Fruit fly (Drosophila melanogaster) whole organism, embryonic: ENCODE measurements around the gene Socs36E.

Source experiments
- Ada2b ChIP-seq: fragments of 200-800 bp; sonication (Bioruptor generic); IDR thresholded peaks from 2 replicates; pipeline ENCODE4 v1.3.6; 2022; ENCODE audit warnings: missing biosample characterization, missing genetic modification characterization
- Aef1 ChIP-seq: fragments of 200-800 bp; sonication (Bioruptor generic); IDR thresholded peaks from 3 replicates; pipeline ENCODE4 v1.3.6; 2022; ENCODE audit warnings: missing biosample characterization, missing genetic modification characterization
- CG10209 ChIP-seq: fragments of 200-800 bp; sonication (Bioruptor generic); optimal IDR thresholded peaks from 3 replicates; lab custom pipeline; 2017; ENCODE audit warnings: missing biosample characterization, mild to moderate bottlenecking, missing genetic modification characterization, missing genetic modification reagents
- CG10959 ChIP-seq: fragments of 200-800 bp; sonication (Bioruptor generic); IDR thresholded peaks from 2 replicates; pipeline ENCODE4 v1.3.6; 2022; ENCODE audit warnings: missing biosample characterization, missing genetic modification characterization
- CG11247 ChIP-seq: fragments of 200-800 bp; sonication (Bioruptor generic); IDR thresholded peaks from 2 replicates; pipeline ENCODE4 v1.3.6; 2022; ENCODE audit warnings: missing biosample characterization, missing genetic modification characterization
- CG11504 ChIP-seq: fragments of 200-800 bp; sonication (Bioruptor generic); optimal IDR thresholded peaks from 3 replicates; lab custom pipeline; 2019; ENCODE audit warnings: missing biosample characterization, mild to moderate bottlenecking, missing genetic modification characterization, moderate library complexity
- CG12769 ChIP-seq: fragments of 200-800 bp; sonication (Bioruptor generic); optimal IDR thresholded peaks from 2 replicates; lab custom pipeline; 2019; ENCODE audit warnings: missing biosample characterization, mild to moderate bottlenecking, missing genetic modification characterization, moderate library complexity
- CG13296 ChIP-seq: fragments of 200-800 bp; sonication (Bioruptor generic); optimal IDR thresholded peaks from 3 replicates; lab custom pipeline; 2018; ENCODE audit warnings: missing biosample characterization, mild to moderate bottlenecking, missing genetic modification characterization
- CG1603 ChIP-seq: fragments of 200-800 bp; sonication (Bioruptor generic); optimal IDR thresholded peaks from 2 replicates; lab custom pipeline; 2019; ENCODE audit warnings: missing biosample characterization, mild to moderate bottlenecking, missing genetic modification characterization, moderate library complexity
- CG17612 ChIP-seq: fragments of 200-800 bp; sonication (Bioruptor generic); IDR thresholded peaks from 2 replicates; pipeline ENCODE4 v1.3.6; 2022; ENCODE audit warnings: missing biosample characterization, missing genetic modification characterization
- CG2202 ChIP-seq: fragments of 200-800 bp; sonication (Bioruptor generic); optimal IDR thresholded peaks from 2 replicates; lab custom pipeline; 2018; ENCODE audit warnings: missing biosample characterization, mild to moderate bottlenecking, missing genetic modification characterization
- CG2678 ChIP-seq: fragments of 200-800 bp; sonication (Bioruptor generic); optimal IDR thresholded peaks from 3 replicates; lab custom pipeline; 2019; ENCODE audit warnings: missing biosample characterization, mild to moderate bottlenecking, missing genetic modification characterization, moderate library complexity
- CG30020 ChIP-seq: fragments of 200-800 bp; optimal IDR thresholded peaks from 2 replicates; lab custom pipeline; 2019; ENCODE audit warnings: missing biosample characterization, mild to moderate bottlenecking, missing genetic modification characterization, moderate library complexity
- CG3838 ChIP-seq: fragments of 200-800 bp; sonication (Bioruptor generic); optimal IDR thresholded peaks from 3 replicates; lab custom pipeline; 2016; ENCODE audit warnings: missing biosample characterization, missing genetic modification characterization
- CG4404 ChIP-seq: fragments of 200-800 bp; sonication (Bioruptor generic); IDR thresholded peaks from 2 replicates; pipeline ENCODE4 v1.3.6; 2022; ENCODE audit warnings: missing biosample characterization, missing genetic modification characterization
- CG4707 ChIP-seq: fragments of 200-800 bp; sonication (Bioruptor generic); optimal IDR thresholded peaks from 2 replicates; lab custom pipeline; 2018; ENCODE audit warnings: missing biosample characterization, mild to moderate bottlenecking, missing genetic modification characterization, moderate library complexity
- CG4820 ChIP-seq: fragments of 200-800 bp; sonication (Bioruptor generic); optimal IDR thresholded peaks from 3 replicates; lab custom pipeline; 2016; ENCODE audit warnings: missing biosample characterization, missing genetic modification characterization
- CG8944 ChIP-seq: fragments of 200-800 bp; sonication (Bioruptor generic); optimal IDR thresholded peaks from 3 replicates; lab custom pipeline; 2016; ENCODE audit warnings: missing biosample characterization, missing genetic modification characterization
- CG9437 ChIP-seq: fragments of 200-800 bp; sonication (Bioruptor generic); optimal IDR thresholded peaks from 2 replicates; lab custom pipeline; 2018; ENCODE audit warnings: missing biosample characterization, mild to moderate bottlenecking, missing genetic modification characterization
- CG9932 ChIP-seq: fragments of 200-800 bp; sonication (Bioruptor generic); IDR thresholded peaks from 2 replicates; pipeline ENCODE4 v1.3.6; 2022; ENCODE audit warnings: missing biosample characterization, missing genetic modification characterization
- D ChIP-seq, 2 experiments: fragments of 200-800 bp in 1 of 2; fragments of >200 bp in 1 of 2; sonication (Bioruptor generic) in 1 of 2; optimal IDR thresholded peaks; 2 replicates in 1 of 2; 3 replicates in 1 of 2; lab custom pipeline; 2017; ENCODE audit warnings: mild to moderate bottlenecking in 1 of 2, missing biosample characterization in 1 of 2, missing genetic modification characterization in 1 of 2, missing genetic modification reagents in 1 of 2
- Deaf1 ChIP-seq: fragments of 200-800 bp; optimal IDR thresholded peaks from 3 replicates; lab custom pipeline; 2019; ENCODE audit warnings: missing biosample characterization, mild to moderate bottlenecking, missing genetic modification characterization, moderate library complexity
- Hmr ChIP-seq: fragments of 200-800 bp; sonication (Bioruptor generic); optimal IDR thresholded peaks from 3 replicates; lab custom pipeline; 2017; ENCODE audit warnings: mild to moderate bottlenecking, missing biosample characterization, missing genetic modification reagents, missing genetic modification characterization
- Med ChIP-seq: fragments of 200-800 bp; sonication (Bioruptor generic); peaks from one replicate; lab custom pipeline; 2016; ENCODE audit warnings: missing biosample characterization, missing genetic modification characterization, mild to moderate bottlenecking, inconsistent platforms, moderate library complexity
- Meics ChIP-seq: fragments of 200-800 bp; sonication (Bioruptor generic); optimal IDR thresholded peaks from 2 replicates; lab custom pipeline; 2017; ENCODE audit warnings: missing biosample characterization, mild to moderate bottlenecking, missing genetic modification characterization
- Oli ChIP-seq: fragments of 200-800 bp; sonication (Bioruptor generic); optimal IDR thresholded peaks from 2 replicates; lab custom pipeline; 2018; ENCODE audit warnings: missing biosample characterization, mild to moderate bottlenecking, missing genetic modification characterization, moderate library complexity
- Optix ChIP-seq: fragments of 200-800 bp; sonication (Bioruptor generic); IDR thresholded peaks from 3 replicates; pipeline ENCODE4 v1.3.6; 2022; ENCODE audit warnings: missing biosample characterization, missing genetic modification characterization
- Sry-δ ChIP-seq: fragments of 200-800 bp; sonication (Bioruptor generic); optimal IDR thresholded peaks from 2 replicates; lab custom pipeline; 2016; ENCODE audit warnings: missing biosample characterization, missing genetic modification characterization
- Xbp1 ChIP-seq: fragments of 200-800 bp; sonication (Bioruptor generic); optimal IDR thresholded peaks from 3 replicates; lab custom pipeline; 2016; ENCODE audit warnings: missing biosample characterization, mild to moderate bottlenecking, missing genetic modification characterization
- cad ChIP-seq: fragments of >200 bp; optimal IDR thresholded peaks from 2 replicates; lab custom pipeline; 2017; ENCODE audit warnings: missing biosample characterization, missing genetic modification characterization
- ci ChIP-seq: fragments of 200-800 bp; sonication (Bioruptor generic); IDR thresholded peaks from 3 replicates; pipeline ENCODE4 v1.3.6; 2022; ENCODE audit warnings: missing biosample characterization, missing genetic modification characterization
- dmrt99B ChIP-seq: fragments of 200-800 bp; sonication (Bioruptor generic); optimal IDR thresholded peaks from 2 replicates; lab custom pipeline; 2018; ENCODE audit warnings: missing biosample characterization, mild to moderate bottlenecking, missing genetic modification characterization, moderate library complexity
- eve ChIP-seq, 2 experiments: fragments of >200 bp; optimal IDR thresholded peaks; 2 replicates each; lab custom pipeline; 2017; ENCODE audit warnings: missing biosample characterization in 2 of 2, missing genetic modification characterization in 2 of 2
- exex ChIP-seq: fragments of 200-800 bp; sonication (Bioruptor generic); optimal IDR thresholded peaks from 4 replicates; lab custom pipeline; 2018; ENCODE audit warnings: missing biosample characterization, mild to moderate bottlenecking, missing genetic modification characterization, moderate library complexity
- h ChIP-seq: fragments of >200 bp; optimal IDR thresholded peaks from 2 replicates; lab custom pipeline; 2017
- her ChIP-seq: fragments of 200-800 bp; sonication (Bioruptor generic); optimal IDR thresholded peaks from 2 replicates; lab custom pipeline; 2016; ENCODE audit warnings: missing biosample characterization, missing genetic modification characterization
- lab ChIP-seq: fragments of 200-800 bp; sonication (Bioruptor generic); optimal IDR thresholded peaks from 3 replicates; lab custom pipeline; 2017; ENCODE audit warnings: missing biosample characterization, missing genetic modification characterization, mild to moderate bottlenecking, moderate library complexity, missing genetic modification reagents
- lbe ChIP-seq: fragments of 200-800 bp; sonication (Bioruptor generic); optimal IDR thresholded peaks from 2 replicates; lab custom pipeline; 2016; ENCODE audit warnings: missing biosample characterization, mild to moderate bottlenecking, missing genetic modification characterization
- lilli ChIP-seq: fragments of 200-800 bp; sonication (Bioruptor generic); optimal IDR thresholded peaks from 3 replicates; lab custom pipeline; 2016; ENCODE audit warnings: missing biosample characterization, missing genetic modification characterization
- nerfin-1 ChIP-seq: fragments of 200-800 bp; sonication (Bioruptor generic); optimal IDR thresholded peaks from 3 replicates; lab custom pipeline; 2019; ENCODE audit warnings: missing biosample characterization, mild to moderate bottlenecking, missing genetic modification characterization, moderate library complexity
- otp ChIP-seq: fragments of 200-800 bp; sonication (Bioruptor generic); IDR thresholded peaks from 3 replicates; pipeline ENCODE4, ENCODE4 v1.3.6; 2022; ENCODE audit warnings: missing biosample characterization, missing genetic modification characterization
- pan ChIP-seq, 4 experiments: fragments of >200 bp in 3 of 4; fragments of 200-800 bp in 1 of 4; sonication (Bioruptor generic) in 1 of 4; optimal IDR thresholded peaks in 3 of 4; IDR thresholded peaks in 1 of 4; 2 replicates each; pipeline versions ENCODE4 v1.3.6 to Lab custom; 2017 to 2022; ENCODE audit warnings: missing biosample characterization in 2 of 4, missing genetic modification characterization in 2 of 4, mixed read lengths in 1 of 4
- peb ChIP-seq: fragments of 200-800 bp; sonication (Bioruptor generic); IDR thresholded peaks from 2 replicates; pipeline ENCODE4 v1.3.6; 2022; ENCODE audit warnings: missing biosample characterization, missing genetic modification characterization
- psq ChIP-seq: fragments of 200-800 bp; sonication (Bioruptor generic); optimal IDR thresholded peaks from 2 replicates; lab custom pipeline; 2017; ENCODE audit warnings: missing biosample characterization, missing genetic modification characterization
- slp2 ChIP-seq: fragments of 200-800 bp; sonication (Bioruptor generic); optimal IDR thresholded peaks from 2 replicates; lab custom pipeline; 2016; ENCODE audit warnings: missing biosample characterization, missing genetic modification characterization
- sob ChIP-seq: fragments of 200-800 bp; sonication (Bioruptor generic); IDR thresholded peaks from 2 replicates; pipeline ENCODE4 v1.3.6; 2022; ENCODE audit warnings: missing biosample characterization, missing genetic modification characterization
- tgo ChIP-seq: fragments of 200-800 bp; sonication (Bioruptor generic); IDR thresholded peaks from 3 replicates; pipeline ENCODE4 v1.3.6; 2022; ENCODE audit warnings: missing biosample characterization, missing genetic modification characterization
- tna ChIP-seq: fragments of 200-800 bp; sonication (Bioruptor generic); IDR thresholded peaks from 2 replicates; pipeline ENCODE4 v1.3.6; 2022; ENCODE audit warnings: missing biosample characterization, missing genetic modification characterization; ENCODE audit not compliant: partially characterized antibody
- ttk ChIP-seq: fragments of 200-800 bp; sonication (Bioruptor generic); IDR thresholded peaks from 2 replicates; pipeline ENCODE4 v2.1.2; 2022; ENCODE audit warnings: missing biosample characterization, missing genetic modification characterization
- unc-4 ChIP-seq: fragments of 200-800 bp; sonication (Bioruptor generic); IDR thresholded peaks from 2 replicates; pipeline ENCODE4 v1.3.6; 2022; ENCODE audit warnings: missing biosample characterization, missing genetic modification characterization; ENCODE audit not compliant: partially characterized antibody

Gene Socs36E

dm6 chr2L:18152172-18152639 is at the start of gene Socs36E (continued):
- TF ChIP-seq Aef1 (GFP tag; lab: Robert Waterston, UW) (no peak), cad (GFP tag; lab: Kevin White, UChicago) (no peak), eve (GFP tag; optimal IDR thresholded peaks at IDR 0.05; lab: Kevin White, UChicago) (no peak), lbe (GFP tag; lab: Kevin White, UChicago) (no peak), CG3838 (GFP tag; lab: Kevin White, UChicago) (no peak), CG4404 (GFP tag; lab: Robert Waterston, UW) (no peak), Ada2b (GFP tag; lab: Robert Waterston, UW) (no peak), sob (GFP tag; lab: Robert Waterston, UW) (peak; percentile 54; the same call in 1 of the 2 replicates), exex (tag; lab: Kevin White, UChicago) (peak; percentile 52), Deaf1 (tag; lab: Kevin White, UChicago) (peak; percentile 82), nerfin-1 (tag; lab: Kevin White, UChicago) (no peak), psq (GFP tag; lab: Kevin White, UChicago) (no peak), D (optimal IDR thresholded peaks at IDR 0.05; lab: Kevin White, UChicago) (no peak), D (GFP tag; optimal IDR thresholded peaks at IDR 0.05; lab: Kevin White, UChicago) (no peak), CG2202 (peak; percentile 37), Sry-δ (GFP tag; lab: Kevin White, UChicago) (peak; percentile 66), Optix (peak; percentile 35; the same call in 1 of the 3 replicates), Oli (tag; lab: Kevin White, UChicago) (no peak), CG13296 (GFP tag; lab: Kevin White, UChicago) (peak; percentile 0), CG9932 (GFP tag; lab: Robert Waterston, UW) (peak; percentile 65), her (GFP tag; lab: Kevin White, UChicago) (peak; percentile 55), dmrt99B (no peak), unc-4 (peak; percentile 60), tna (GFP tag; lab: Robert Waterston, UW) (peak; percentile 63; the same call in 1 of the 2 replicates), h (lab: Kevin White, UChicago) (no peak), otp (0 out of 3 replicates have a peak, but pooled peaks have one; percentile 49), ci (GFP tag; lab: Robert Waterston, UW) (no peak; the same call in 1 of the 3 replicates), CG30020 (tag; lab: Kevin White, UChicago) (no peak), peb (GFP tag; lab: Robert Waterston, UW) (no peak)

- peak; percentile 33 for TF ChIP-seq Hmr (GFP tag; lab: Kevin White, UChicago)
- TF ChIP-seq lab = peak; percentile 65
- peak; percentile 9 for TF ChIP-seq Xbp1
- 0 out of 2 replicates have a peak, but pooled peaks have one; percentile 10 for TF ChIP-seq ttk (GFP tag; lab: Robert Waterston, UW)
- TF ChIP-seq pan (optimal IDR thresholded peaks at IDR 0.05; lab: Kevin White, UChicago) = no peak
- TF ChIP-seq pan (GFP tag; optimal IDR thresholded peaks at IDR 0.05 in 1 of 2, IDR thresholded peaks at IDR 0.05 in 1 of 2) = peak in 1 of 2 experiments; percentile 40
- peak; percentile 31; the same call in 1 of the 2 replicates for TF ChIP-seq Ada2b (GFP tag; lab: Robert Waterston, UW)
- TF ChIP-seq lilli = peak; percentile 17
- no peak for TF ChIP-seq CG9437 (GFP tag; lab: Kevin White, UChicago)
- TF ChIP-seq CG4707 (GFP tag; lab: Kevin White, UChicago) = no peak
- peak; percentile 1 for TF ChIP-seq CG10209 (GFP tag; lab: Kevin White, UChicago)
- TF ChIP-seq Med = no peak
- TF ChIP-seq CG4820 (GFP tag; lab: Kevin White, UChicago) = peak; percentile 8
- peak; percentile 57 for TF ChIP-seq CG1603 (tag; lab: Kevin White, UChicago)
- no peak for TF ChIP-seq tgo
- TF ChIP-seq CG2678 (tag; lab: Kevin White, UChicago) = peak; percentile 48
- peak; percentile 53 for TF ChIP-seq CG12769 (tag; lab: Kevin White, UChicago)
- no peak for TF ChIP-seq CG11247
- peak; percentile 29 for TF ChIP-seq Meics
- TF ChIP-seq slp2 (GFP tag; lab: Kevin White, UChicago) = peak; percentile 0
- TF ChIP-seq CG17612 = no peak
- TF ChIP-seq CG8944 (GFP tag; lab: Kevin White, UChicago) = no peak
- peak; percentile 53 for TF ChIP-seq CG11504 (tag; lab: Kevin White, UChicago)
- no peak for TF ChIP-seq CG10959
Observed at dm6 chr2L:18186695-18187094, 34.5 kb upstream of the Socs36E start.
